Worm (Caenorhabditis elegans): ENCODE results near the gene F21D5.6.
"Not testable (repeated sequence)": the region's sequence is repeated elsewhere in the genome, so short reads cannot be mapped to it uniquely, and the experiment has no call there.

F21D5.6 gene

ce11 chrIV:8718153-8718552, 23.0 kb downstream of the F21D5.6 start, which contains the start of gene H23L24.1:
Gene H23L24.1 (plus strand): TSS chrIV:8718453.
- no peak for TF ChIP-seq npax-4 (tag; optimal IDR thresholded peaks at IDR 0.05)
- TF ChIP-seq ceh-19 (GFP tag; optimal IDR thresholded peaks at IDR 0.05): no peak
- no peak for TF ChIP-seq pax-1 (tag; optimal IDR thresholded peaks at IDR 0.05)
- no peak for TF ChIP-seq pha-2 (tag; optimal IDR thresholded peaks at IDR 0.05)
- TF ChIP-seq ahr-1 (tag; optimal IDR thresholded peaks at IDR 0.05): no peak
- TF ChIP-seq zip-5 (tag; optimal IDR thresholded peaks at IDR 0.05): no peak
- TF ChIP-seq unc-86 (tag; optimal IDR thresholded peaks at IDR 0.05): no peak
- TF ChIP-seq sdc-2 (tag; optimal IDR thresholded peaks at IDR 0.05): no peak

- not testable (repeated sequence) for TF ChIP-seq pha-2, ahr-1, fkh-6 (tag; optimal IDR thresholded peaks at IDR 0.05)
These were observed 26.2 kb downstream of the F21D5.6 start, which contains the start of the genes parg-2 and ipla-5 for ce11 chrIV:8715032-8715431. Gene parg-2 (minus strand): TSS chrIV:8715132. Gene ipla-5 (plus strand): TSS chrIV:8715247.

- TF ChIP-seq pha-4 (tag; optimal IDR thresholded peaks at IDR 0.05) (no peak), ceh-22 (tag; optimal IDR thresholded peaks at IDR 0.05) (no peak), syd-9 (tag; optimal IDR thresholded peaks at IDR 0.05) (no peak), nfya-1 (tag; optimal IDR thresholded peaks at IDR 0.05) (no peak), nhr-11 (tag; optimal IDR thresholded peaks at IDR 0.05) (no peak), ceh-34 (tag; optimal IDR thresholded peaks at IDR 0.05) (no peak), ceh-6 (GFP tag; optimal IDR thresholded peaks at IDR 0.05) (no peak)
These were observed 33.1 kb downstream of the F21D5.6 start for ce11 chrIV:8708046-8708445.

ce11 chrIV:8705504-8705903, 35.7 kb downstream of the F21D5.6 start, which contains the start of gene H23L24.4:
Gene H23L24.4 (minus strand): TSS chrIV:8705604.
- no peak for TF ChIP-seq elt-4 (tag; optimal IDR thresholded peaks at IDR 0.05)
- no peak for TF ChIP-seq ceh-31 (tag; optimal IDR thresholded peaks at IDR 0.05)
- TF ChIP-seq unc-3 (GFP tag; conservative IDR thresholded peaks at IDR 0.05): no peak
- no peak for TF ChIP-seq unc-3 (tag; optimal IDR thresholded peaks at IDR 0.05)
- no peak for TF ChIP-seq ceh-48 (tag; optimal IDR thresholded peaks at IDR 0.05)
- no peak for TF ChIP-seq lin-11 (tag; optimal IDR thresholded peaks at IDR 0.05)
- no peak for TF ChIP-seq eyg-1 (tag; optimal IDR thresholded peaks at IDR 0.05)
- no peak for TF ChIP-seq madf-2 (tag; optimal IDR thresholded peaks at IDR 0.05)
- TF ChIP-seq sdc-2 (tag; optimal IDR thresholded peaks at IDR 0.05): no peak
- TF ChIP-seq ceh-19 (GFP tag; optimal IDR thresholded peaks at IDR 0.05): no peak
- TF ChIP-seq ztf-16 (tag; optimal IDR thresholded peaks at IDR 0.05): no peak
- no peak for TF ChIP-seq pros-1 (tag; optimal IDR thresholded peaks at IDR 0.05)
- no peak for TF ChIP-seq T23F11.4 (GFP tag; optimal IDR thresholded peaks at IDR 0.05)

- TF ChIP-seq pros-1 (tag; optimal IDR thresholded peaks at IDR 0.05): no peak
- no peak for TF ChIP-seq elt-4 (tag; optimal IDR thresholded peaks at IDR 0.05)
- no peak for TF ChIP-seq nhr-232 (tag; optimal IDR thresholded peaks at IDR 0.05)
- no peak for TF ChIP-seq fkh-10 (GFP tag; optimal IDR thresholded peaks at IDR 0.05)
- TF ChIP-seq nhr-11 (tag; optimal IDR thresholded peaks at IDR 0.05): no peak
- no peak for TF ChIP-seq ceh-19 (GFP tag; optimal IDR thresholded peaks at IDR 0.05)
- TF ChIP-seq sox-2 (GFP tag; IDR thresholded peaks at IDR 0.05): no peak
- TF ChIP-seq che-1 (tag; optimal IDR thresholded peaks at IDR 0.05): no peak
- no peak for TF ChIP-seq fax-1 (tag; optimal IDR thresholded peaks at IDR 0.05)
- TF ChIP-seq ceh-24 (tag; optimal IDR thresholded peaks at IDR 0.05): no peak
- no peak for TF ChIP-seq unc-86 (tag; optimal IDR thresholded peaks at IDR 0.05)
- TF ChIP-seq npax-4 (tag; optimal IDR thresholded peaks at IDR 0.05): no peak
- no peak for TF ChIP-seq ceh-22 (tag; optimal IDR thresholded peaks at IDR 0.05)
These were observed 43.8 kb downstream of the F21D5.6 start, which contains the start of gene ttll-11 for ce11 chrIV:8697436-8697835. Gene ttll-11 (plus strand): TSS chrIV:8697736.

ce11 chrIV:8691486-8691885, 49.7 kb downstream of the F21D5.6 start, which contains the start of the genes hst-1 and ints-6:
Gene hst-1 (minus strand): TSS chrIV:8691513.
Gene ints-6 (plus strand): TSS chrIV:8691745.
- TF ChIP-seq ceh-18 (tag; optimal IDR thresholded peaks at IDR 0.05): no peak
- no peak for TF ChIP-seq ttx-3 (tag; optimal IDR thresholded peaks at IDR 0.05)
- no peak for TF ChIP-seq zip-5 (tag; optimal IDR thresholded peaks at IDR 0.05)
- TF ChIP-seq che-1 (tag; optimal IDR thresholded peaks at IDR 0.05): no peak
- no peak for TF ChIP-seq pha-2 (tag; optimal IDR thresholded peaks at IDR 0.05)
- TF ChIP-seq K09A11.1 (tag; optimal IDR thresholded peaks at IDR 0.05; ENCODE audit: insufficient read depth): no peak
- TF ChIP-seq madf-2 (tag; optimal IDR thresholded peaks at IDR 0.05): no peak
- TF ChIP-seq ets-4 (tag; optimal IDR thresholded peaks at IDR 0.05): no peak
- no peak for TF ChIP-seq hlh-15 (tag; optimal IDR thresholded peaks at IDR 0.05)
- no peak for TF ChIP-seq C38D4.7 (GFP tag; optimal IDR thresholded peaks at IDR 0.05)
- TF ChIP-seq ceh-19 (GFP tag; optimal IDR thresholded peaks at IDR 0.05): no peak
- TF ChIP-seq odd-2 (tag; optimal IDR thresholded peaks at IDR 0.05): no peak
- TF ChIP-seq Y22D7AL.16 (tag; optimal IDR thresholded peaks at IDR 0.05): no peak
- TF ChIP-seq hlh-13 (GFP tag; optimal IDR thresholded peaks at IDR 0.05): no peak
- TF ChIP-seq unc-86 (tag; optimal IDR thresholded peaks at IDR 0.05): no peak
- no peak for TF ChIP-seq ceh-30 (tag; optimal IDR thresholded peaks at IDR 0.05)
